Worm (Caenorhabditis elegans) whole organism, L1 larva: ENCODE data around the gene psf-1.
A peak's percentile ranks its signal among the peaks of the same experiment; 100 is the strongest.

Experiments used
- alr-1 ChIP-seq: fragments of 200-800 bp; sonication (Bioruptor generic); optimal IDR thresholded peaks from 2 replicates; lab custom pipeline; 2018; ENCODE audit warnings: borderline replicate concordance, mild to moderate bottlenecking, missing genetic modification characterization, missing compliant biosample characterization
- aly-2 ChIP-seq: fragments of 150-350 bp; optimal IDR thresholded peaks from 2 replicates; lab custom pipeline; 2014; ENCODE audit warnings: missing biosample characterization, missing genetic modification characterization
- blmp-1 ChIP-seq: fragments of 150-350 bp; optimal IDR thresholded peaks from 2 replicates; lab custom pipeline; 2014; ENCODE audit warnings: missing biosample characterization, missing genetic modification characterization
- ceh-82 ChIP-seq, 3 experiments: fragments of 150-350 bp in 1 of 3; sonication (generic microtip) in 2 of 3; optimal IDR thresholded peaks; 2 replicates each; lab custom pipeline; 2014 to 2017; ENCODE audit warnings: missing biosample characterization in 3 of 3, missing genetic modification characterization in 3 of 3
- efl-1 ChIP-seq, 4 experiments: fragments of 150-350 bp; optimal IDR thresholded peaks in 3 of 4; peaks in 1 of 4; 1 replicate in 1 of 4; 2 replicates in 3 of 4; lab custom pipeline; 2014; ENCODE audit warnings: missing biosample characterization in 2 of 4, missing genetic modification characterization in 2 of 4, missing genetic modification reagents in 2 of 4
- egl-27 ChIP-seq, 2 experiments: fragments of 150-350 bp in 1 of 2; sonication (generic microtip); optimal IDR thresholded peaks; 3 replicates each; lab custom pipeline; 2017 to 2018; ENCODE audit warnings: missing biosample characterization in 2 of 2, missing genetic modification characterization in 2 of 2, missing genetic modification reagents in 2 of 2
- elt-2 ChIP-seq: sonication (generic microtip); optimal IDR thresholded peaks from 2 replicates; lab custom pipeline; 2016; ENCODE audit warnings: missing genetic modification characterization, mild to moderate bottlenecking, inconsistent platforms, missing compliant biosample characterization, missing genetic modification reagents
- elt-3 ChIP-seq, 6 experiments: fragments of 150-350 bp in 1 of 6; sonication (generic microtip); optimal IDR thresholded peaks; 2 replicates each; lab custom pipeline; 2017 to 2018; ENCODE audit warnings: missing biosample characterization in 6 of 6, missing genetic modification characterization in 6 of 6, inconsistent platforms in 1 of 6
- fkh-10 ChIP-seq: sonication (generic microtip); optimal IDR thresholded peaks from 2 replicates; lab custom pipeline; 2017; ENCODE audit warnings: missing biosample characterization, missing genetic modification reagents, missing genetic modification characterization
- grh-1 ChIP-seq: fragments of 200-800 bp; sonication (Bioruptor generic); IDR thresholded peaks from 2 replicates; pipeline ENCODE4 v1.3.6; 2022; ENCODE audit warnings: missing genetic modification reagents, missing genetic modification characterization, missing compliant biosample characterization
- jun-1 ChIP-seq: fragments of 150-350 bp; optimal IDR thresholded peaks from 2 replicates; lab custom pipeline; 2014; ENCODE audit warnings: missing biosample characterization, missing genetic modification reagents, missing genetic modification characterization
- lin-14 ChIP-seq: fragments of 200-800 bp; sonication (Bioruptor generic); optimal IDR thresholded peaks from 2 replicates; lab custom pipeline; 2018; ENCODE audit warnings: mild to moderate bottlenecking, missing genetic modification characterization, moderate library complexity, missing compliant biosample characterization
- lin-35 ChIP-seq, 2 experiments: fragments of 150-350 bp; optimal IDR thresholded peaks; 2 replicates each; lab custom pipeline; 2014; ENCODE audit warnings: missing biosample characterization in 2 of 2, missing genetic modification characterization in 2 of 2, missing genetic modification reagents in 2 of 2
- lsy-2 ChIP-seq, 2 experiments: fragments of 150-350 bp; optimal IDR thresholded peaks; 2 replicates each; lab custom pipeline; 2014; ENCODE audit warnings: missing biosample characterization in 2 of 2, missing genetic modification characterization in 2 of 2
- mab-9 ChIP-seq: fragments of 200-800 bp; sonication (Bioruptor generic); IDR thresholded peaks from 2 replicates; pipeline ENCODE4 v1.3.6; 2022; ENCODE audit warnings: missing genetic modification reagents, missing genetic modification characterization, missing compliant biosample characterization
- nhr-19 ChIP-seq: fragments of 200-800 bp; sonication (Bioruptor generic); conservative IDR thresholded peaks from 2 replicates; pipeline ENCODE4 v1.3.6; 2022; ENCODE audit warnings: missing genetic modification characterization, missing compliant biosample characterization
- nhr-20 ChIP-seq: sonication (generic microtip); optimal IDR thresholded peaks from 2 replicates; lab custom pipeline; 2016; ENCODE audit warnings: mild to moderate bottlenecking, missing genetic modification characterization, missing compliant biosample characterization
- nhr-71 ChIP-seq: sonication (generic microtip); optimal IDR thresholded peaks from 2 replicates; lab custom pipeline; 2016; ENCODE audit warnings: mild to moderate bottlenecking, missing genetic modification characterization, moderate library complexity, missing compliant biosample characterization
- nhr-76 ChIP-seq: sonication (generic microtip); optimal IDR thresholded peaks from 2 replicates; lab custom pipeline; 2017; ENCODE audit warnings: missing biosample characterization, missing genetic modification characterization
- nhr-77 ChIP-seq: fragments of 150-350 bp; optimal IDR thresholded peaks from 2 replicates; lab custom pipeline; 2014; ENCODE audit warnings: missing biosample characterization, missing genetic modification characterization
- nhr-84 ChIP-seq: sonication (generic microtip); optimal IDR thresholded peaks from 2 replicates; lab custom pipeline; 2017; ENCODE audit warnings: missing biosample characterization, missing genetic modification characterization
- nhr-90 ChIP-seq: sonication (generic microtip); optimal IDR thresholded peaks from 2 replicates; lab custom pipeline; 2016; ENCODE audit warnings: mild to moderate bottlenecking, missing genetic modification characterization, missing compliant biosample characterization; ENCODE audit not compliant: poor library complexity
- pqm-1 ChIP-seq: sonication (generic microtip); optimal IDR thresholded peaks from 3 replicates; lab custom pipeline; 2017; ENCODE audit warnings: missing biosample characterization, missing genetic modification characterization
- snu-23 ChIP-seq: sonication (generic microtip); optimal IDR thresholded peaks from 2 replicates; lab custom pipeline; 2016; ENCODE audit warnings: missing genetic modification characterization, missing compliant biosample characterization
- sup-37 ChIP-seq: fragments of 200-800 bp; sonication (Bioruptor generic); optimal IDR thresholded peaks from 2 replicates; lab custom pipeline; 2018; ENCODE audit warnings: mild to moderate bottlenecking, missing genetic modification characterization, missing compliant biosample characterization
- tbx-2 ChIP-seq: sonication (generic microtip); optimal IDR thresholded peaks from 2 replicates; lab custom pipeline; 2016; ENCODE audit warnings: missing genetic modification characterization, missing compliant biosample characterization
- tlp-1 ChIP-seq: fragments of 150-350 bp; optimal IDR thresholded peaks from 2 replicates; lab custom pipeline; 2014; ENCODE audit warnings: missing biosample characterization, missing genetic modification characterization
- unc-86 ChIP-seq: sonication (generic microtip); optimal IDR thresholded peaks from 2 replicates; lab custom pipeline; 2016; ENCODE audit warnings: missing genetic modification characterization, missing compliant biosample characterization
- xbp-1 ChIP-seq: sonication (generic microtip); optimal IDR thresholded peaks from 2 replicates; lab custom pipeline; 2016; ENCODE audit warnings: missing genetic modification characterization, missing compliant biosample characterization
- zip-4 ChIP-seq: fragments of 200-800 bp; sonication (Bioruptor generic); optimal IDR thresholded peaks from 2 replicates; lab custom pipeline; 2018; ENCODE audit warnings: mild to moderate bottlenecking, missing genetic modification characterization, moderate library complexity, missing compliant biosample characterization
- ztf-4 ChIP-seq: fragments of 150-350 bp; optimal IDR thresholded peaks from 2 replicates; lab custom pipeline; 2014; ENCODE audit warnings: missing biosample characterization, missing genetic modification characterization

psf-1 gene

ce11 chrII:9990812-9991211 is 22.3 kb downstream of the psf-1 start, which contains the start of gene lec-3:
Gene lec-3, plus strand, starts transcription at chrII:9991112.
- no peak for TF ChIP-seq egl-27 (tag; optimal IDR thresholded peaks at IDR 0.05; lab: Kevin White, UChicago)
- TF ChIP-seq tlp-1 (tag; lab: Kevin White, UChicago), result no peak
- TF ChIP-seq nhr-20, result no peak
- TF ChIP-seq grh-1 (GFP tag; lab: Robert Waterston, UW), result no peak
- TF ChIP-seq sup-37 (GFP tag; lab: Kevin White, UChicago), result no peak
- TF ChIP-seq xbp-1 (tag; lab: Kevin White, UChicago), result no peak
- TF ChIP-seq alr-1 (tag; lab: Kevin White, UChicago), result no peak
- no peak for TF ChIP-seq ztf-4 (tag; lab: Kevin White, UChicago)
- TF ChIP-seq mab-9 (GFP tag; lab: Robert Waterston, UW), result no peak
- TF ChIP-seq nhr-19 (GFP tag; lab: Robert Waterston, UW), result no peak
- no peak for TF ChIP-seq aly-2 (tag; lab: Kevin White, UChicago)
- no peak for TF ChIP-seq ceh-82 (tag; optimal IDR thresholded peaks at IDR 0.05; lab: Kevin White, UChicago)
- TF ChIP-seq nhr-84 (tag; lab: Kevin White, UChicago), result no peak
- TF ChIP-seq, all 84 proteins: peak for 0

- TF ChIP-seq zip-4 (GFP tag; lab: Kevin White, UChicago) (no peak), tbx-2 (tag; lab: Kevin White, UChicago) (peak; percentile 30), lin-14 (peak; percentile 67), fkh-10 (peak; percentile 89), elt-3 (tag; optimal IDR thresholded peaks at IDR 0.05; lab: Kevin White, UChicago) (no peak)
- TF ChIP-seq, all 84 proteins: peak for 3
Observed at ce11 chrII:9992474-9992873, 24.0 kb downstream of the psf-1 start.

DNA sequence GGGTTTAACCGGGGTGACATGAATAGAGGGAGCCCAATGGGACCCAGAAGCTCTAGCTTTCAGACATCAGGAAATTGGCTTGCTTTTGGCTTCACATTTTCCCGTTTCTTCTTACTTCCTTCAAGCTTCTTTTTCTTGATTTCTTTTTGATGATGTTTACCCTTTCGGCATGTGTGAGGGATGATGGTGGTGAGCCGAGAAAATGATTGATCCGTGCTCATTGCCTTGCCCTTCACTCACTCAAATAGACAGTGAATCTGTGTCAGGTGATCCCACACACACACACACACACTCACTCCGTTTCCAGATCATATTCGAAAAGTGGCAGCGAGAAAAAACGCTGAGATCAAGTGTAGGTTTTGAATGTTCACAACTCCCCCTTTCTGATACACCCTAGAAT is 26.2 kb downstream of the psf-1 start:
- no peak for TF ChIP-seq nhr-19 (GFP tag; lab: Robert Waterston, UW)
- TF ChIP-seq efl-1 (optimal IDR thresholded peaks at IDR 0.05; lab: Kevin White, UChicago), result no peak
- TF ChIP-seq efl-1 (GFP tag; optimal IDR thresholded peaks at IDR 0.05 in 1 of 2; lab: Kevin White, UChicago), result peak in 1 of 2 experiments; percentile 28

DNA sequence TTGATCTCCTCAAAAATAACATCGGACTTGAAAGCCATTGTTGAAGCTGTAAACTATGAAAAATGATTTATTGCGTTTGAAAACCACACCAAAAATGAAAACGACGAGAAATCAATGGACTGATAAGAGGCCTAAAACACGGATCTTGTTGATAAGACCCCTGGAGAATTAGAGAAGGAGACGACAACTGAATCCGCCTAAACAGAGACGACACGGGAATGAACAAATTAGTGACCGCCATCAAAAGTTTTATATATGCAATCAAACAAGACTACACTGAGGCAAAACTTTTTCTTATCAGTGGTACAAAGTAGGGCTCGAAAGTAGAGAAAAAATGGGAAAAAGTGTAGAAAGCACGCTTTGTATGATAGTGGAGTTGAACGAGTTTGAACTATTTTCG is 32.6 kb downstream of the psf-1 start, which contains the start of gene nlt-1:
TSS of gene nlt-1 (minus strand) at position 78 of the 400 bp plus-strand sequence.
- TF ChIP-seq nhr-90 (tag; lab: Kevin White, UChicago), result peak; percentile 25
- TF ChIP-seq elt-2 (tag; lab: Kevin White, UChicago), result peak; percentile 95
- 0 out of 2 replicates have a peak, but pooled peaks have one; percentile 2 for TF ChIP-seq nhr-19 (GFP tag; lab: Robert Waterston, UW)
- no peak for TF ChIP-seq unc-86 (tag; lab: Kevin White, UChicago)
- peak in 1 of 2 experiments; percentile 31 for TF ChIP-seq lsy-2 (tag; optimal IDR thresholded peaks at IDR 0.05; lab: Kevin White, UChicago)
- no peak for TF ChIP-seq sup-37 (GFP tag; lab: Kevin White, UChicago)
- no peak for TF ChIP-seq jun-1 (tag; lab: Kevin White, UChicago)
- peak; percentile 59 for TF ChIP-seq tlp-1 (tag; lab: Kevin White, UChicago)
- TF ChIP-seq nhr-71 (tag; lab: Kevin White, UChicago), result peak; percentile 38
- no peak for TF ChIP-seq nhr-76
- TF ChIP-seq elt-3 (tag; optimal IDR thresholded peaks at IDR 0.05; lab: Kevin White, UChicago), result peak in 1 of 6 experiments; percentile 41
- TF ChIP-seq snu-23 (GFP tag; lab: Kevin White, UChicago), result no peak
- peak in 1 of 2 experiments; percentile 58 for TF ChIP-seq lin-35 (GFP tag; optimal IDR thresholded peaks at IDR 0.05; lab: Kevin White, UChicago)
- TF ChIP-seq nhr-20, result peak; percentile 66
- TF ChIP-seq pqm-1 (tag; lab: Kevin White, UChicago), result peak; percentile 62
- peak; percentile 60 for TF ChIP-seq blmp-1 (tag; lab: Kevin White, UChicago)
- TF ChIP-seq efl-1 (optimal IDR thresholded peaks at IDR 0.05; lab: Kevin White, UChicago), result no peak
- peak in 1 of 2 experiments; percentile 2 for TF ChIP-seq efl-1 (GFP tag; optimal IDR thresholded peaks at IDR 0.05 in 1 of 2; lab: Kevin White, UChicago)
- TF ChIP-seq, all 84 proteins: peak for 12

ce11 chrII:10001546-10001945 is 33.1 kb downstream of the psf-1 start, which contains the start of gene ZK892.3:
Gene ZK892.3, plus strand, starts transcription at chrII:10001846.
- no peak for TF ChIP-seq nhr-77 (tag; lab: Kevin White, UChicago)
- no peak for TF ChIP-seq efl-1 (optimal IDR thresholded peaks at IDR 0.05; lab: Kevin White, UChicago)
- TF ChIP-seq efl-1 (GFP tag; optimal IDR thresholded peaks at IDR 0.05 in 1 of 2; lab: Kevin White, UChicago), result peak in 1 of 2 experiments; percentile 43
- TF ChIP-seq nhr-19 (GFP tag; lab: Robert Waterston, UW), result no peak
- TF ChIP-seq, all 84 proteins: peak for 1
